Fruit fly (Drosophila melanogaster) whole organism, embryonic: ENCODE results near the gene CG14984.

Source experiments
- Ada2b ChIP-seq: fragments of 200-800 bp; sonication (Bioruptor generic); IDR thresholded peaks from 2 replicates; pipeline ENCODE4 v1.3.6; 2022; ENCODE audit warnings: missing biosample characterization, missing genetic modification characterization
- Adf1 ChIP-seq: fragments of 200-800 bp; sonication (Bioruptor generic); IDR thresholded peaks from 2 replicates; pipeline ENCODE4 v1.3.6; 2022; ENCODE audit warnings: missing biosample characterization, missing genetic modification characterization
- CG10209 ChIP-seq: fragments of 200-800 bp; sonication (Bioruptor generic); optimal IDR thresholded peaks from 3 replicates; lab custom pipeline; 2017; ENCODE audit warnings: missing biosample characterization, mild to moderate bottlenecking, missing genetic modification characterization, missing genetic modification reagents
- CG10366 ChIP-seq: fragments of 200-800 bp; sonication (Bioruptor generic); IDR thresholded peaks from 2 replicates; pipeline ENCODE4 v1.3.6; 2022; ENCODE audit warnings: missing biosample characterization, missing genetic modification characterization
- CG11504 ChIP-seq: fragments of 200-800 bp; sonication (Bioruptor generic); optimal IDR thresholded peaks from 3 replicates; lab custom pipeline; 2019; ENCODE audit warnings: missing biosample characterization, mild to moderate bottlenecking, missing genetic modification characterization, moderate library complexity
- CG12391 ChIP-seq: fragments of 200-800 bp; sonication (Bioruptor generic); optimal IDR thresholded peaks from 3 replicates; lab custom pipeline; 2018; ENCODE audit warnings: missing biosample characterization, mild to moderate bottlenecking, missing genetic modification characterization, moderate library complexity
- CG15514 ChIP-seq: fragments of 200-800 bp; sonication (Bioruptor generic); optimal IDR thresholded peaks from 3 replicates; lab custom pipeline; 2017; ENCODE audit warnings: missing biosample characterization, missing genetic modification characterization, mild to moderate bottlenecking, moderate library complexity, missing genetic modification reagents
- CG17385 ChIP-seq: fragments of 200-800 bp; sonication (Bioruptor generic); optimal IDR thresholded peaks from 3 replicates; lab custom pipeline; 2018; ENCODE audit warnings: missing biosample characterization, mild to moderate bottlenecking, missing genetic modification characterization
- CG17912 ChIP-seq: fragments of 200-800 bp; sonication (Bioruptor generic); optimal IDR thresholded peaks from 2 replicates; lab custom pipeline; 2018; ENCODE audit warnings: missing biosample characterization, mild to moderate bottlenecking, missing genetic modification characterization
- CG18011 ChIP-seq: fragments of 200-800 bp; sonication (Bioruptor generic); optimal IDR thresholded peaks from 2 replicates; lab custom pipeline; 2017; ENCODE audit warnings: missing biosample characterization, missing genetic modification characterization, mild to moderate bottlenecking, moderate library complexity, missing genotype
- CG4282 ChIP-seq: fragments of 200-800 bp; sonication (Bioruptor generic); optimal IDR thresholded peaks from 2 replicates; lab custom pipeline; 2016; ENCODE audit warnings: missing biosample characterization, missing genetic modification characterization
- CG5180 ChIP-seq: fragments of 200-800 bp; sonication (Bioruptor generic); optimal IDR thresholded peaks from 3 replicates; lab custom pipeline; 2017; ENCODE audit warnings: missing biosample characterization, missing genetic modification characterization, mild to moderate bottlenecking, moderate library complexity, missing genetic modification reagents
- CG6854 ChIP-seq: fragments of 200-800 bp; sonication (Bioruptor generic); optimal IDR thresholded peaks from 3 replicates; lab custom pipeline; 2017; ENCODE audit warnings: missing biosample characterization, mild to moderate bottlenecking, missing genetic modification characterization
- CG8924 ChIP-seq: fragments of 200-800 bp; optimal IDR thresholded peaks from 3 replicates; lab custom pipeline; 2019; ENCODE audit warnings: missing biosample characterization, mild to moderate bottlenecking, missing genetic modification characterization, moderate library complexity
- Camta ChIP-seq: fragments of 200-800 bp; sonication (Bioruptor generic); optimal IDR thresholded peaks from 2 replicates; lab custom pipeline; 2016; ENCODE audit warnings: missing biosample characterization, missing genetic modification characterization
- CrebB ChIP-seq: fragments of 200-800 bp; sonication (Bioruptor generic); optimal IDR thresholded peaks from 3 replicates; lab custom pipeline; 2018; ENCODE audit warnings: missing biosample characterization, mild to moderate bottlenecking, missing genetic modification characterization
- Deaf1 ChIP-seq: fragments of 200-800 bp; optimal IDR thresholded peaks from 3 replicates; lab custom pipeline; 2019; ENCODE audit warnings: missing biosample characterization, mild to moderate bottlenecking, missing genetic modification characterization, moderate library complexity
- Dek ChIP-seq: fragments of 200-800 bp; sonication (Bioruptor generic); optimal IDR thresholded peaks from 3 replicates; lab custom pipeline; 2019; ENCODE audit warnings: missing biosample characterization, mild to moderate bottlenecking, missing genetic modification characterization, moderate library complexity
- Dfd ChIP-seq, 2 experiments: fragments of >200 bp; optimal IDR thresholded peaks; 2 replicates each; lab custom pipeline; 2017; ENCODE audit warnings: missing biosample characterization in 2 of 2, missing genetic modification characterization in 2 of 2
- Dip3 ChIP-seq: fragments of 200-800 bp; sonication (Bioruptor generic); optimal IDR thresholded peaks from 3 replicates; lab custom pipeline; 2016; ENCODE audit warnings: missing biosample characterization, missing genetic modification characterization
- Dll ChIP-seq: fragments of 200-800 bp; sonication (Bioruptor generic); IDR thresholded peaks from 4 replicates; pipeline ENCODE4 v1.3.6; 2022; ENCODE audit warnings: missing biosample characterization, missing genetic modification characterization; ENCODE audit not compliant: partially characterized antibody
- Dp ChIP-seq: fragments of 200-800 bp; sonication (Bioruptor generic); optimal IDR thresholded peaks from 2 replicates; lab custom pipeline; 2018; ENCODE audit warnings: missing biosample characterization, mild to moderate bottlenecking, missing genetic modification characterization, moderate library complexity
- Fer1 ChIP-seq: fragments of 200-800 bp; sonication (Bioruptor generic); optimal IDR thresholded peaks from 2 replicates; lab custom pipeline; 2017; ENCODE audit warnings: missing biosample characterization, mild to moderate bottlenecking, missing genetic modification characterization
- HHEX ChIP-seq: fragments of 200-800 bp; sonication (Bioruptor generic); optimal IDR thresholded peaks from 3 replicates; lab custom pipeline; 2017; ENCODE audit warnings: missing biosample characterization, mild to moderate bottlenecking, missing genetic modification characterization, missing genetic modification reagents
- Kr ChIP-seq: fragments of 200-800 bp; sonication (Bioruptor generic); optimal IDR thresholded peaks from 2 replicates; lab custom pipeline; 2017; ENCODE audit warnings: missing biosample characterization, mild to moderate bottlenecking, missing genetic modification characterization
- Lpt ChIP-seq: fragments of >200 bp; optimal IDR thresholded peaks from 2 replicates; lab custom pipeline; 2018; ENCODE audit warnings: missing biosample characterization, missing genetic modification characterization
- Med ChIP-seq: fragments of 200-800 bp; sonication (Bioruptor generic); peaks from one replicate; lab custom pipeline; 2016; ENCODE audit warnings: missing biosample characterization, missing genetic modification characterization, mild to moderate bottlenecking, inconsistent platforms, moderate library complexity
- Myb ChIP-seq: fragments of 200-800 bp; sonication (Bioruptor generic); optimal IDR thresholded peaks from 2 replicates; lab custom pipeline; 2016; ENCODE audit warnings: missing biosample characterization, missing genetic modification characterization
- NC2α ChIP-seq: fragments of 200-800 bp; sonication (Bioruptor generic); optimal IDR thresholded peaks from 2 replicates; lab custom pipeline; 2016; ENCODE audit warnings: missing biosample characterization, missing genetic modification characterization
- Nf-YC ChIP-seq: fragments of 200-800 bp; optimal IDR thresholded peaks from 3 replicates; lab custom pipeline; 2019; ENCODE audit warnings: missing biosample characterization, mild to moderate bottlenecking, missing genetic modification characterization, moderate library complexity
- Oli ChIP-seq: fragments of 200-800 bp; sonication (Bioruptor generic); optimal IDR thresholded peaks from 2 replicates; lab custom pipeline; 2018; ENCODE audit warnings: missing biosample characterization, mild to moderate bottlenecking, missing genetic modification characterization, moderate library complexity
- Stat92E ChIP-seq, 3 experiments: fragments of >200 bp in 2 of 3; fragments of 200-800 bp in 1 of 3; sonication (Bioruptor generic) in 1 of 3; optimal IDR thresholded peaks; 2 replicates each; lab custom pipeline; 2017 to 2019; ENCODE audit warnings: missing biosample characterization in 3 of 3, missing genetic modification characterization in 3 of 3, mild to moderate bottlenecking in 1 of 3, moderate library complexity in 1 of 3
- Usf ChIP-seq: fragments of 200-800 bp; sonication (Bioruptor generic); optimal IDR thresholded peaks from 2 replicates; lab custom pipeline; 2017; ENCODE audit warnings: missing genotype, missing biosample characterization, missing genetic modification characterization
- ap ChIP-seq: fragments of 200-800 bp; sonication (Bioruptor generic); IDR thresholded peaks from 2 replicates; pipeline ENCODE4 v1.3.6; 2022; ENCODE audit warnings: missing biosample characterization, missing genetic modification characterization
- crp ChIP-seq, 2 experiments: fragments of 200-800 bp; sonication (Bioruptor generic); optimal IDR thresholded peaks; 2 replicates in 1 of 2; 3 replicates in 1 of 2; lab custom pipeline; 2017; ENCODE audit warnings: missing biosample characterization in 2 of 2, missing genetic modification characterization in 2 of 2, mild to moderate bottlenecking in 1 of 2, moderate library complexity in 1 of 2
- dmrt99B ChIP-seq: fragments of 200-800 bp; sonication (Bioruptor generic); optimal IDR thresholded peaks from 2 replicates; lab custom pipeline; 2018; ENCODE audit warnings: missing biosample characterization, mild to moderate bottlenecking, missing genetic modification characterization, moderate library complexity
- ewg ChIP-seq: fragments of 200-800 bp; sonication (Bioruptor generic); optimal IDR thresholded peaks from 3 replicates; lab custom pipeline; 2017; ENCODE audit warnings: mild to moderate bottlenecking, missing biosample characterization, missing genetic modification reagents, missing genetic modification characterization
- nau ChIP-seq: fragments of 200-800 bp; sonication (Bioruptor generic); optimal IDR thresholded peaks from 3 replicates; lab custom pipeline; 2017; ENCODE audit warnings: missing biosample characterization, mild to moderate bottlenecking, missing genetic modification characterization, missing genetic modification reagents
- nmo ChIP-seq: fragments of 200-800 bp; sonication (Bioruptor generic); optimal IDR thresholded peaks from 2 replicates; lab custom pipeline; 2018; ENCODE audit warnings: missing biosample characterization, mild to moderate bottlenecking, missing genetic modification characterization, moderate library complexity
- otp ChIP-seq: fragments of 200-800 bp; sonication (Bioruptor generic); IDR thresholded peaks from 3 replicates; pipeline ENCODE4, ENCODE4 v1.3.6; 2022; ENCODE audit warnings: missing biosample characterization, missing genetic modification characterization
- peb ChIP-seq: fragments of 200-800 bp; sonication (Bioruptor generic); IDR thresholded peaks from 2 replicates; pipeline ENCODE4 v1.3.6; 2022; ENCODE audit warnings: missing biosample characterization, missing genetic modification characterization
- rib ChIP-seq: fragments of 200-800 bp; sonication (Bioruptor generic); IDR thresholded peaks from 2 replicates; pipeline ENCODE4 v1.3.6; 2022; ENCODE audit warnings: missing biosample characterization, missing genetic modification characterization
- sens ChIP-seq: fragments of 200-800 bp; sonication (Bioruptor generic); peaks from one replicate; lab custom pipeline; 2016; ENCODE audit warnings: missing biosample characterization, missing genetic modification characterization
- sisA ChIP-seq: fragments of 200-800 bp; sonication (Bioruptor generic); IDR thresholded peaks from 2 replicates; pipeline ENCODE4 v1.3.6; 2022; ENCODE audit warnings: missing biosample characterization, missing genetic modification characterization
- sqz ChIP-seq: fragments of 200-800 bp; sonication (Bioruptor generic); optimal IDR thresholded peaks from 3 replicates; lab custom pipeline; 2018; ENCODE audit warnings: missing biosample characterization, mild to moderate bottlenecking, missing genetic modification characterization
- stwl ChIP-seq: fragments of 200-800 bp; sonication (Bioruptor generic); optimal IDR thresholded peaks from 3 replicates; lab custom pipeline; 2018; ENCODE audit warnings: missing biosample characterization, mild to moderate bottlenecking, missing genetic modification characterization, moderate library complexity
- tgo ChIP-seq: fragments of 200-800 bp; sonication (Bioruptor generic); IDR thresholded peaks from 3 replicates; pipeline ENCODE4 v1.3.6; 2022; ENCODE audit warnings: missing biosample characterization, missing genetic modification characterization
- trem ChIP-seq: fragments of 200-800 bp; optimal IDR thresholded peaks from 3 replicates; lab custom pipeline; 2019; ENCODE audit warnings: missing biosample characterization, mild to moderate bottlenecking, missing genetic modification characterization, moderate library complexity
- unc-4 ChIP-seq: fragments of 200-800 bp; sonication (Bioruptor generic); IDR thresholded peaks from 2 replicates; pipeline ENCODE4 v1.3.6; 2022; ENCODE audit warnings: missing biosample characterization, missing genetic modification characterization; ENCODE audit not compliant: partially characterized antibody
- zfh2 ChIP-seq: fragments of 200-800 bp; sonication (Bioruptor generic); optimal IDR thresholded peaks from 2 replicates; lab custom pipeline; 2016; ENCODE audit warnings: missing biosample characterization, missing genetic modification characterization

The CG14984 gene

dm6 chr3L:3947301-3947941, 4.9 kb downstream of the CG14984 start, which contains the start of gene CG10853 (continued):
- TF ChIP-seq tgo (GFP tag; lab: Robert Waterston, UW) (no peak), crp (GFP tag; optimal IDR thresholded peaks at IDR 0.05; lab: Kevin White, UChicago) (no peak), CG15514 (GFP tag; lab: Kevin White, UChicago) (peak; percentile 5), CG11504 (tag; lab: Kevin White, UChicago) (no peak), Lpt (GFP tag; lab: Kevin White, UChicago) (no peak), peb (no peak), sens (peak; percentile 24), Med (GFP tag; lab: Kevin White, UChicago) (peak; percentile 52), Nf-YC (tag; lab: Kevin White, UChicago) (no peak), dmrt99B (tag; lab: Kevin White, UChicago) (no peak), Dek (tag; lab: Kevin White, UChicago) (no peak), NC2α (GFP tag; lab: Kevin White, UChicago) (no peak), nau (GFP tag; lab: Kevin White, UChicago) (no peak), rib (GFP tag; lab: Robert Waterston, UW) (no peak), CG10366 (GFP tag; lab: Robert Waterston, UW) (no peak), Dll (GFP tag; lab: Robert Waterston, UW) (0 out of 4 replicates have a peak, but pooled peaks have one; percentile 11), Usf (GFP tag; lab: Kevin White, UChicago) (no peak), stwl (tag; lab: Kevin White, UChicago) (peak; percentile 97), CG18011 (GFP tag; lab: Kevin White, UChicago) (no peak), trem (tag; lab: Kevin White, UChicago) (peak; percentile 34), Stat92E (GFP tag; optimal IDR thresholded peaks at IDR 0.05; lab: Kevin White, UChicago) (no peak), Dfd (GFP tag; optimal IDR thresholded peaks at IDR 0.05; lab: Kevin White, UChicago) (no peak), Adf1 (GFP tag; lab: Robert Waterston, UW) (no peak), HHEX (GFP tag; lab: Kevin White, UChicago) (no peak), CrebB (tag; lab: Kevin White, UChicago) (no peak), CG17912 (GFP tag; lab: Kevin White, UChicago) (no peak), Myb (GFP tag; lab: Kevin White, UChicago) (peak; percentile 13), ap (GFP tag; lab: Robert Waterston, UW) (no peak), Dip3 (GFP tag; lab: Kevin White, UChicago) (no peak), Oli (tag; lab: Kevin White, UChicago) (no peak), CG12391 (tag; lab: Kevin White, UChicago) (peak; percentile 18), CG4282 (no peak), unc-4 (GFP tag; lab: Robert Waterston, UW) (no peak), zfh2 (GFP tag; lab: Kevin White, UChicago) (no peak), sqz (GFP tag; lab: Kevin White, UChicago) (no peak), CG6854 (GFP tag; lab: Kevin White, UChicago) (no peak), CG5180 (GFP tag; lab: Kevin White, UChicago) (no peak), otp (GFP tag; lab: Robert Waterston, UW) (no peak), ewg (GFP tag; lab: Kevin White, UChicago) (no peak), Kr (peak; percentile 68), Fer1 (GFP tag; lab: Kevin White, UChicago) (no peak), CG10209 (GFP tag; lab: Kevin White, UChicago) (no peak), Ada2b (GFP tag; lab: Robert Waterston, UW) (no peak), Deaf1 (no peak), sisA (GFP tag; lab: Robert Waterston, UW) (no peak), Camta (no peak), Dp (GFP tag; lab: Kevin White, UChicago) (peak; percentile 90), nmo (GFP tag; lab: Kevin White, UChicago) (no peak), CG17385 (GFP tag; lab: Kevin White, UChicago) (no peak), CG8924 (tag; lab: Kevin White, UChicago) (no peak)
